Fruit fly (Drosophila melanogaster): ENCODE measurements around the gene Mgat2.

DNA sequence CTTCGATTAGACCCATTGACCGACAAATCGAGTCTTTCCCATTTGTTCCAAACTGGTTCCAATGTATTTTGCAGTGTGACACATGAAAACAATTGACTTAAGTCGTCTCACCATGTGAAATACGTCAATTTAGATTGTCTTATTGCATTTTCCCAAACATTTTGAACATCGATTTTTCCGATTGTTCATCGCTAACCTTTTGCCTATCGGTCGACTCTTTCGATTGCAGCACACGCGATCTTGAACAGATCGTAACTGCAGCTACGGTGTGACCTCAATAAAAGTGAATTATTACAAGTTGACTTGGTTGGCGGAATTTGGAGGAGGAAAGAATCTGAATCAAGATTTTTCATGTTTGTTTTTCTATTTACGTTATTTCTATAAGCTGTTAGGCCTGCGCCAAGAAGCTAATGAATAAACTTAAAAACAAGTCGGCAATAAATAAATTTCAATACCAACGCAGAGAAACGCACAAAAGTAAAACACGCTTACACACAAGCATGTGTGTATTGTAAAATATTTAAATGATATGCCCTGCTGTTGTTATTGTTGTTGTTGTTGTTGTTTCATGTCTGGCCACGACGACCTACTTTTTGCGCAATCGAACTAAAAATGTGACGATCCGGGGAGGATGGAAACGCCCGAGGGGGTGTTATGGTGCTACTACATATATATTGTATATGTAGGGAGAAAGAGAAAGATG lies 38.6 kb upstream of the Mgat2 start:
- no peak for TF ChIP-seq CG8478 (optimal IDR thresholded peaks at IDR 0.05)
- TF ChIP-seq CTCF (optimal IDR thresholded peaks at IDR 0.05), result no peak

Data from S2 (cell line).